Worm (Caenorhabditis elegans) whole organism, L4 larva: ENCODE data around the gene T05A8.1.

Source experiments
- F26F4.8 ChIP-seq: fragments of 200-800 bp; sonication (Bioruptor generic); conservative IDR thresholded peaks from 2 replicates; pipeline ENCODE4 v1.3.6; 2022; ENCODE audit warnings: missing genetic modification characterization, missing compliant biosample characterization
- T20F7.1 ChIP-seq: fragments of 200-800 bp; sonication (Bioruptor generic); optimal IDR thresholded peaks from 2 replicates; lab custom pipeline; 2018; ENCODE audit warnings: mild to moderate bottlenecking, missing genetic modification characterization, missing compliant biosample characterization
- Y5F2A.4 ChIP-seq: fragments of 200-800 bp; sonication (Bioruptor generic); optimal IDR thresholded peaks from 2 replicates; lab custom pipeline; 2018; ENCODE audit warnings: mild to moderate bottlenecking, missing genetic modification characterization, missing compliant biosample characterization
- aha-1 ChIP-seq: fragments of 150-350 bp; peaks from one replicate; lab custom pipeline; 2014; ENCODE audit warnings: missing biosample characterization, missing genetic modification characterization
- ama-1 ChIP-seq: fragments of 150-350 bp; optimal IDR thresholded peaks from 2 replicates; lab custom pipeline; 2014; ENCODE audit warnings: inconsistent platforms, mixed read lengths
- arid-1 ChIP-seq: fragments of 200-800 bp; sonication (Bioruptor generic); conservative IDR thresholded peaks from 2 replicates; pipeline ENCODE4 v1.3.6; 2022; ENCODE audit warnings: missing genetic modification reagents, missing genetic modification characterization, missing compliant biosample characterization
- ceh-28 ChIP-seq: fragments of 150-350 bp; optimal IDR thresholded peaks from 2 replicates; lab custom pipeline; 2014; ENCODE audit warnings: missing biosample characterization, missing genetic modification reagents, missing genetic modification characterization
- ces-1 ChIP-seq: fragments of 150-350 bp; sonication (generic microtip); optimal IDR thresholded peaks from 4 replicates; lab custom pipeline; 2014; ENCODE audit warnings: missing biosample characterization, missing genetic modification reagents, missing genetic modification characterization
- daf-16 ChIP-seq, 3 experiments: sonication (generic microtip); optimal IDR thresholded peaks; 2 replicates each; lab custom pipeline; 2016 to 2017; ENCODE audit warnings: missing genetic modification characterization in 3 of 3, missing genetic modification reagents in 3 of 3, mild to moderate bottlenecking in 2 of 3, missing compliant biosample characterization in 2 of 3, missing biosample characterization in 1 of 3, moderate library complexity in 1 of 3
- daf-19 ChIP-seq: fragments of 200-800 bp; sonication (Bioruptor generic); conservative IDR thresholded peaks from 2 replicates; pipeline ENCODE4 v1.3.6; 2022; ENCODE audit warnings: missing genetic modification characterization, missing compliant biosample characterization
- daf-8 ChIP-seq: fragments of 200-800 bp; sonication (Bioruptor generic); IDR thresholded peaks from 2 replicates; pipeline ENCODE4 v1.3.6; 2022; ENCODE audit warnings: missing genetic modification characterization, missing compliant biosample characterization
- dmd-6 ChIP-seq: fragments of 200-800 bp; sonication (Bioruptor generic); IDR thresholded peaks from 2 replicates; pipeline ENCODE4 v1.3.6; 2022; ENCODE audit warnings: missing genetic modification reagents, missing genetic modification characterization, missing compliant biosample characterization
- dmd-8 ChIP-seq: fragments of 200-800 bp; sonication (Bioruptor generic); IDR thresholded peaks from 2 replicates; pipeline ENCODE4 v1.3.6; 2022; ENCODE audit warnings: missing genetic modification characterization, missing compliant biosample characterization
- dmd-9 ChIP-seq: fragments of 200-800 bp; sonication (Bioruptor generic); IDR thresholded peaks from 2 replicates; pipeline ENCODE4 v1.3.6; 2022; ENCODE audit warnings: missing genetic modification reagents, missing genetic modification characterization, missing compliant biosample characterization
- duxl-1 ChIP-seq: sonication (generic microtip); optimal IDR thresholded peaks from 2 replicates; lab custom pipeline; 2016; ENCODE audit warnings: mild to moderate bottlenecking, missing genetic modification characterization, moderate library complexity, missing compliant biosample characterization; ENCODE audit not compliant: poor library complexity
- fkh-10 ChIP-seq: fragments of 150-350 bp; optimal IDR thresholded peaks from 2 replicates; lab custom pipeline; 2014; ENCODE audit warnings: missing biosample characterization, missing genetic modification reagents, missing genetic modification characterization
- gei-8 ChIP-seq: fragments of 200-800 bp; sonication (Bioruptor generic); optimal IDR thresholded peaks from 2 replicates; lab custom pipeline; 2018; ENCODE audit warnings: mild to moderate bottlenecking, missing genetic modification characterization, missing compliant biosample characterization
- hlh-11 ChIP-seq: fragments of 200-800 bp; sonication (Bioruptor generic); optimal IDR thresholded peaks from 2 replicates; lab custom pipeline; 2018; ENCODE audit warnings: mild to moderate bottlenecking, missing genetic modification characterization, missing compliant biosample characterization
- hlh-30 ChIP-seq: sonication (generic microtip); optimal IDR thresholded peaks from 2 replicates; lab custom pipeline; 2017; ENCODE audit warnings: antibody characterized with exemption, mild to moderate bottlenecking, missing genetic modification characterization, missing compliant biosample characterization; ENCODE audit not compliant: insufficient read depth
- lin-29 ChIP-seq: fragments of 200-800 bp; sonication (Bioruptor generic); IDR thresholded peaks from 2 replicates; pipeline ENCODE4 v1.3.6; 2022; ENCODE audit warnings: missing genetic modification reagents, missing genetic modification characterization, missing compliant biosample characterization
- mdl-1 ChIP-seq, 2 experiments: fragments of 150-350 bp in 1 of 2; sonication (generic microtip) in 1 of 2; optimal IDR thresholded peaks; 2 replicates each; lab custom pipeline; 2014 to 2017; ENCODE audit warnings: missing biosample characterization in 2 of 2, missing genetic modification characterization in 2 of 2
- mdt-29 ChIP-seq: fragments of 200-800 bp; sonication (Bioruptor generic); IDR thresholded peaks from 2 replicates; pipeline ENCODE4 v1.3.6; 2022; ENCODE audit warnings: missing genetic modification reagents, missing genetic modification characterization, missing compliant biosample characterization
- mes-2 ChIP-seq: sonication (generic microtip); optimal IDR thresholded peaks from 2 replicates; lab custom pipeline; 2016; ENCODE audit warnings: missing genotype, mild to moderate bottlenecking, missing genetic modification characterization, missing compliant biosample characterization; ENCODE audit not compliant: poor library complexity, severe bottlenecking
- mxl-3 ChIP-seq: fragments of 200-800 bp; sonication (Bioruptor generic); optimal IDR thresholded peaks from 2 replicates; lab custom pipeline; 2018; ENCODE audit warnings: mild to moderate bottlenecking, missing genetic modification characterization, missing compliant biosample characterization
- nhr-25 ChIP-seq: sonication (generic microtip); optimal IDR thresholded peaks from 2 replicates; lab custom pipeline; 2017; ENCODE audit warnings: missing genetic modification characterization, mild to moderate bottlenecking, missing compliant biosample characterization, antibody characterized with exemption, moderate library complexity, borderline replicate concordance; ENCODE audit not compliant: insufficient read depth
- nhr-41 ChIP-seq: fragments of 200-800 bp; sonication (Bioruptor generic); IDR thresholded peaks from 2 replicates; pipeline ENCODE4 v1.3.6; 2022; ENCODE audit warnings: missing genetic modification reagents, missing genetic modification characterization, missing compliant biosample characterization
- set-16 ChIP-seq: fragments of 200-800 bp; sonication (Bioruptor generic); IDR thresholded peaks from 2 replicates; pipeline ENCODE4 v1.3.6; 2022; ENCODE audit warnings: missing genetic modification reagents, missing genetic modification characterization, missing compliant biosample characterization
- snpc-4 ChIP-seq: fragments of 150-350 bp; optimal IDR thresholded peaks from 2 replicates; lab custom pipeline; 2014; ENCODE audit warnings: missing biosample characterization, missing genetic modification characterization
- unc-130 ChIP-seq: sonication (generic microtip); optimal IDR thresholded peaks from 2 replicates; lab custom pipeline; 2016; ENCODE audit warnings: missing genetic modification reagents, missing genetic modification characterization, missing compliant biosample characterization
- unc-62 ChIP-seq, 3 experiments: fragments of 150-350 bp in 1 of 3; sonication (generic microtip); optimal IDR thresholded peaks in 2 of 3; peaks in 1 of 3; 1 replicate in 1 of 3; 2 replicates in 2 of 3; lab custom pipeline; 2014 to 2017; ENCODE audit warnings: missing biosample characterization in 3 of 3, missing genetic modification characterization in 3 of 3, missing genetic modification reagents in 3 of 3, missing genotype in 1 of 3
- zfp-3 ChIP-seq: fragments of 200-800 bp; sonication (Bioruptor generic); conservative IDR thresholded peaks from 2 replicates; pipeline ENCODE4 v1.3.6; 2022; ENCODE audit warnings: missing genetic modification reagents, missing genetic modification characterization, missing compliant biosample characterization

The T05A8.1 gene

DNA sequence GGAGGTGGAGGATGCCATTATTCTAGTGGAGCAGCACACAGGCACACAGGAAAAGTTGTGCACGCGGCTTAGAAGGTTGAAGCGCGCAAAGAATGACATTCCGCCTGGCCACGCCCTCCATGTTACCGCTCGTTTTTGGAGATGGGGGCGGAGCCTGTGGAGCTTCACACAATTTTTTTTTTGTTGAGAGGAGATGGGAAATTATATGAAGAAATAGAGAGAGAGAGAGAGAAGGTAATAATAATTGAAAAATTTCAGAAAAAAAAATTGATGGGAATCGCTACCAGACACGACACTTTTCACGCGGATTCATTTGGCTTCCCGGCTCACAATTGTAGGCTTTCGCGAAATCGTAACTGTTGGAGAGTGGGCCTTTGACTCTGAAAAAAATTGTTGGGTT lies 7.5 kb upstream of the T05A8.1 start, which contains the start of gene T05A8.3:
TSS of gene T05A8.3 (minus strand) at position 101 of the 400 bp plus-strand sequence.
- TF ChIP-seq mdl-1 (tag; optimal IDR thresholded peaks at IDR 0.05; lab: Kevin White, UChicago) (no peak), aha-1 (peak; percentile 12), ceh-28 (tag; lab: Kevin White, UChicago) (no peak), nhr-25 (tag; lab: Kevin White, UChicago) (no peak), set-16 (GFP tag; lab: Robert Waterston, UW) (0 out of 2 replicates have a peak, but pooled peaks have one; percentile 1)

- TF ChIP-seq unc-62 (GFP tag; optimal IDR thresholded peaks at IDR 0.05 in 1 of 2; lab: Kevin White, UChicago), result peak in 1 of 2 experiments; percentile 35
- no peak for TF ChIP-seq unc-62 (tag; optimal IDR thresholded peaks at IDR 0.05; lab: Kevin White, UChicago)
- TF ChIP-seq unc-130, result no peak
Observed at ce11 chrII:2710919-2711318, 1.1 kb upstream of the T05A8.1 start, which contains the start of gene T05A8.2. T05A8.2 (minus strand) TSS chrII:2711019.

DNA sequence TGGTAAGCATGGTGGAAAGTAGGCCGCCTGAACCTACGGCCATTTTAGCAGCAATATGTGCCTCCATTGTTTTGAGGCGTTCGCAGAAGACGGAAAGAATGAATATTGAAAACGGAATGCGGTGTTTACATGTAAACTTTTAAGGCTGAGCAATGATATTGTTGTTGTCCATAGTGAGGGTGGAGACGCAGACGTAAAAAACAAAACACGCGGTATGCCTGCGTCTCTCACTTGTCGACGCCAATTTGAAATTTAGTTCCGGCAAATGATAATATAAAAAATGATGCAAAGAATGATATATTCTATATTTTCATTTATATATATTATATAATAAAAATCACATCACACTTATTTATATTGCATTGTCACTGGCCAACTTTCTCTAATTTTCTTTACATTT lies 2.0 kb downstream of the T05A8.1 start, which contains the start of gene Y47G7B.2:
TSS of gene Y47G7B.2 (minus strand) at position 143 of the 400 bp plus-strand sequence.
- TF ChIP-seq dmd-9 (GFP tag; lab: Robert Waterston, UW) (no peak), F26F4.8 (GFP tag; lab: Robert Waterston, UW) (no peak), ama-1 (lab: Kevin White, UChicago) (no peak), arid-1 (GFP tag; lab: Robert Waterston, UW) (no peak), dmd-6 (0 out of 2 replicates have a peak, but pooled peaks have one; percentile 10), daf-16 (GFP tag; optimal IDR thresholded peaks at IDR 0.05; lab: Kevin White, UChicago) (no peak), daf-16 (tag; optimal IDR thresholded peaks at IDR 0.05; lab: Kevin White, UChicago) (peak; percentile 68), mxl-3 (no peak), duxl-1 (tag; lab: Kevin White, UChicago) (peak; percentile 90), hlh-11 (tag; lab: Kevin White, UChicago) (peak; percentile 25), lin-29 (GFP tag; lab: Robert Waterston, UW) (no peak), hlh-30 (tag; lab: Kevin White, UChicago) (peak; percentile 49), gei-8 (GFP tag; lab: Kevin White, UChicago) (no peak), mes-2 (peak; percentile 45)

- TF ChIP-seq dmd-8 (GFP tag; lab: Robert Waterston, UW), result no peak
Observed at ce11 chrII:2705200-2705599, 4.6 kb downstream of the T05A8.1 start, which contains the start of gene srh-128. srh-128 (minus strand) TSS chrII:2705300.

ce11 chrII:2702757-2703156 lies 7.1 kb downstream of the T05A8.1 start, which contains the start of gene sri-60:
sri-60 (minus strand) TSS chrII:2702857.
- no peak for TF ChIP-seq dmd-6
- TF ChIP-seq, all 104 proteins: peak for 0

DNA sequence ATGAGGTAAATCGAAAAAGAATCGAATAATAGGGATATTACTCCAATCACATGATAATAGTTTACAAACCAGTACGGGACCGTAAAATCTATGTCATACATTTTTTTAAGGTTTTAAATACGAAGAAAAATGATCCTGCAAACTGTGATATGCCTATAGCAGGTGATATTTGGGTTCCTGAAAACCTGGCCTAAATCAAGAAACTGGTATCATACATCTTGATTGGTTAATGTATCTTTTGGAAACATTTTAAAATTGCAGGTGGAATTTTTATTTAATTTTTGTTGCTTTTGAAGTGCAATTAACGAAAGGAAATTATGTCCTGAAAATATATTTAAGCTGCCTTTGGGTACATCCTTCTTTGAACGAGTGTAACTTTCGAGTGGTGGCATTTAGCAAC lies 9.6 kb downstream of the T05A8.1 start, which contains the start of gene sri-61:
TSS of gene sri-61 (minus strand) at position 101 of the 400 bp plus-strand sequence.
- no peak for TF ChIP-seq daf-8 (GFP tag; lab: Robert Waterston, UW)
- TF ChIP-seq unc-62 (GFP tag; optimal IDR thresholded peaks at IDR 0.05 in 1 of 2; lab: Kevin White, UChicago), result peak in 1 of 2 experiments; percentile 25
- TF ChIP-seq unc-62 (tag; optimal IDR thresholded peaks at IDR 0.05; lab: Kevin White, UChicago), result no peak
- TF ChIP-seq ces-1 (GFP tag; lab: Kevin White, UChicago), result no peak

DNA sequence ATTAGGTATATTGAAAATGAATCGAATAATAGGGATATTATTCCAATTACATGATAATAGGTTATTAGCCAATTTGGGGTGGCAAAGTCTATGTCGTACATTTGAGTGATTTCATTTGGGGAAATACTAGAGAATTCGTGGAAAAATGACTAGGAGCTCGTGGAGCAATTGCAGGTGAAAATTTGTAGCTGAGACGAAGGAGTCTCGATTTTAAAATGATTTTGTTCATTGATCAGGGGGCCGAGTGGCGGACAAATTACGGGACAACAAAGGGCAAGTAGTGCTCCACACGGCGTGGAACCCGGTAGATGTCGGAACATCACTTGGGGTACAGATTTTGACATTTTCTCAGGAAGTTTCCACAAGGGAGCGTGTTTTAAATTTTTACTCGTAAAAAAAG lies 11.5 kb downstream of the T05A8.1 start, which contains the start of gene sri-62:
TSS of gene sri-62 (minus strand) at position 101 of the 400 bp plus-strand sequence.
- TF ChIP-seq mdt-29 (no peak), snpc-4 (tag; lab: Kevin White, UChicago) (no peak), zfp-3 (GFP tag; lab: Robert Waterston, UW) (no peak), Y5F2A.4 (no peak), T20F7.1 (GFP tag; lab: Kevin White, UChicago) (no peak), daf-19 (GFP tag; lab: Robert Waterston, UW) (no peak), nhr-41 (GFP tag; lab: Robert Waterston, UW) (no peak), mdl-1 (tag; optimal IDR thresholded peaks at IDR 0.05; lab: Kevin White, UChicago) (no peak), duxl-1 (tag; lab: Kevin White, UChicago) (no peak), fkh-10 (no peak)
